Fruit fly (Drosophila melanogaster): ENCODE data around the gene CG31549.

Gene CG31549

dm6 chr3R:5670660-5671264 is 38.8 kb downstream of the CG31549 start:
- TF ChIP-seq CG8478 (optimal IDR thresholded peaks at IDR 0.05) (no peak), CTCF (optimal IDR thresholded peaks at IDR 0.05) (no peak)

dm6 chr3R:5671265-5671663 is 39.3 kb downstream of the CG31549 start:
- TF ChIP-seq CTCF (optimal IDR thresholded peaks at IDR 0.05) (no peak), CG8478 (optimal IDR thresholded peaks at IDR 0.05) (no peak)

dm6 chr3R:5671795-5672657 is 40.0 kb downstream of the CG31549 start:
- no peak for TF ChIP-seq CG8478 (optimal IDR thresholded peaks at IDR 0.05)
- no peak for TF ChIP-seq CTCF (optimal IDR thresholded peaks at IDR 0.05)

dm6 chr3R:5672658-5673217 is 40.7 kb downstream of the CG31549 start:
- TF ChIP-seq CG8478 (optimal IDR thresholded peaks at IDR 0.05) (no peak), CTCF (optimal IDR thresholded peaks at IDR 0.05) (no peak)

dm6 chr3R:5682238-5682637 is 50.2 kb downstream of the CG31549 start:
- no peak for TF ChIP-seq CG8478 (optimal IDR thresholded peaks at IDR 0.05)
- TF ChIP-seq CTCF (optimal IDR thresholded peaks at IDR 0.05): no peak
